Fruit fly (Drosophila melanogaster): ENCODE measurements around the gene PolD1.
A peak's percentile ranks its signal among the peaks of the same experiment; 100 is the strongest.

PolD1 gene

DNA sequence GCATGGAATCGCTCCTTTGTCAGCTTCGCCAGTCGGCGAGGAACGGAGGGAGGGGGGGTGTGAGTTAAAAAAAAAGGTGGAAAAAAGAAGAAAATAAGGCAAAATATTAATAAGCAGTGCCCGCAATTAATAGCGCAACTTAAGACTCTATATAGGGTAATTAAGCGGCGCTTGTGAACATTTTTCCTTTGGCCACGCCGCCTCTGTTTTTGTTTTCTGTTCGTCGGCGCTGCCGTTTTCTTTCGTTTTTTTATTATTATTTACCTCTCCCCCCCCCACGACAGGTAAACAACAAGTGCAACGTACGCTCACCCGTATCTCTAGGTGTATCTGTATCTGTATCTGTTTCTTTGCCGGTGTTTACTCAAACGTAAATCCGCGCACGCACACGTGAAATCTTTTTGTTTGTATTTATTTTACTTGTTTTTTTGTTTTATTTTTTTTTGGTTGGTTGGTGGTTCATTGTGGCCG is 39.6 kb upstream of the PolD1 start:
- TF ChIP-seq CG4404 (GFP tag; IDR thresholded peaks at IDR 0.05): no peak
- no peak for TF ChIP-seq CG7556 (GFP tag; optimal IDR thresholded peaks at IDR 0.05)
- TF ChIP-seq exex (tag; optimal IDR thresholded peaks at IDR 0.05): no peak
- TF ChIP-seq vvl (GFP tag; IDR thresholded peaks at IDR 0.05): no peak
- TF ChIP-seq Meics (GFP tag; optimal IDR thresholded peaks at IDR 0.05): peak; percentile 47
- peak; percentile 42; the same call in 2 of the 3 replicates for TF ChIP-seq row (GFP tag; IDR thresholded peaks at IDR 0.05)
- peak; percentile 81 for TF ChIP-seq Vsx1 (GFP tag; optimal IDR thresholded peaks at IDR 0.05)
- no peak for TF ChIP-seq CG1832 (GFP tag; optimal IDR thresholded peaks at IDR 0.05)
- no peak for TF ChIP-seq Hr39 (optimal IDR thresholded peaks at IDR 0.05)
- TF ChIP-seq pita (GFP tag; optimal IDR thresholded peaks at IDR 0.05): no peak
- TF ChIP-seq gem (tag; optimal IDR thresholded peaks at IDR 0.05): peak; percentile 23
- TF ChIP-seq Eip74EF (GFP tag; optimal IDR thresholded peaks at IDR 0.05): peak in 1 of 2 experiments; percentile 14
- no peak for TF ChIP-seq CG9215 (GFP tag; IDR thresholded peaks at IDR 0.05)
- no peak for TF ChIP-seq wor (GFP tag; IDR thresholded peaks at IDR 0.05)
- TF ChIP-seq CG9609 (GFP tag; optimal IDR thresholded peaks at IDR 0.05): no peak
- no peak for TF ChIP-seq CG3726 (GFP tag; IDR thresholded peaks at IDR 0.05)
- TF ChIP-seq sim (GFP tag; IDR thresholded peaks at IDR 0.05): 0 out of 2 replicates have a peak, but pooled peaks have one; percentile 23
- TF ChIP-seq chm (GFP tag; IDR thresholded peaks at IDR 0.05): no peak
- peak; percentile 27 for TF ChIP-seq CG11723 (GFP tag; optimal IDR thresholded peaks at IDR 0.05)
- TF ChIP-seq CG15011 (GFP tag; optimal IDR thresholded peaks at IDR 0.05): peak; percentile 61
- no peak for TF ChIP-seq vnd (GFP tag; IDR thresholded peaks at IDR 0.05; ENCODE audit: partially characterized antibody)
- no peak for TF ChIP-seq Mrtf (GFP tag; IDR thresholded peaks at IDR 0.05)
- TF ChIP-seq CG7372 (GFP tag; IDR thresholded peaks at IDR 0.05): no peak
- peak; percentile 30 for TF ChIP-seq CG18619 (GFP tag; optimal IDR thresholded peaks at IDR 0.05)
- TF ChIP-seq pan (optimal IDR thresholded peaks at IDR 0.05): peak in 1 of 2 experiments; percentile 20
- TF ChIP-seq pan (GFP tag; optimal IDR thresholded peaks at IDR 0.05 in 1 of 2, IDR thresholded peaks at IDR 0.05 in 1 of 2): peak in 1 of 2 experiments; percentile 73
- TF ChIP-seq crp (GFP tag; optimal IDR thresholded peaks at IDR 0.05): no peak
- TF ChIP-seq Elba2 (GFP tag; optimal IDR thresholded peaks at IDR 0.05): no peak
- peak; percentile 39; the same call in 1 of the 2 replicates for TF ChIP-seq CG32772 (GFP tag; IDR thresholded peaks at IDR 0.05)
- TF ChIP-seq CG17385 (GFP tag; optimal IDR thresholded peaks at IDR 0.05): peak; percentile 16
- TF ChIP-seq fd102C (GFP tag; optimal IDR thresholded peaks at IDR 0.05): peak; percentile 59
- no peak for TF ChIP-seq PHDP (tag; optimal IDR thresholded peaks at IDR 0.05)
- TF ChIP-seq ems (GFP tag; optimal IDR thresholded peaks at IDR 0.05): peak; percentile 13
- TF ChIP-seq B-H2 (GFP tag; optimal IDR thresholded peaks at IDR 0.05): no peak
- no peak for TF ChIP-seq grau (tag; optimal IDR thresholded peaks at IDR 0.05)
- TF ChIP-seq amos (GFP tag; IDR thresholded peaks at IDR 0.05; ENCODE audit: partially characterized antibody): no peak
- no peak for TF ChIP-seq vfl (GFP tag; optimal IDR thresholded peaks at IDR 0.05)
- peak; percentile 69 for TF ChIP-seq ATbp (GFP tag; optimal IDR thresholded peaks at IDR 0.05)
- 0 out of 2 replicates have a peak, but pooled peaks have one; percentile 18 for TF ChIP-seq Ada2b (GFP tag; IDR thresholded peaks at IDR 0.05)
- no peak for TF ChIP-seq fru (optimal IDR thresholded peaks at IDR 0.05)
- TF ChIP-seq insv (GFP tag; optimal IDR thresholded peaks at IDR 0.05): no peak
- no peak for TF ChIP-seq Poxn (GFP tag; IDR thresholded peaks at IDR 0.05)
- TF ChIP-seq Mad (GFP tag; optimal IDR thresholded peaks at IDR 0.05): no peak
- TF ChIP-seq usp (GFP tag; optimal IDR thresholded peaks at IDR 0.05): no peak
- TF ChIP-seq CG7786 (GFP tag; optimal IDR thresholded peaks at IDR 0.05): no peak
- peak; percentile 50 for TF ChIP-seq CG10431 (GFP tag; optimal IDR thresholded peaks at IDR 0.05)
- peak; percentile 64 for TF ChIP-seq Sox100B (GFP tag; optimal IDR thresholded peaks at IDR 0.05)
- TF ChIP-seq CG16779 (GFP tag; IDR thresholded peaks at IDR 0.05): no peak
- no peak for TF ChIP-seq h (optimal IDR thresholded peaks at IDR 0.05)
- peak; percentile 48 for TF ChIP-seq CG17359 (tag; optimal IDR thresholded peaks at IDR 0.05)
- peak; percentile 33 for TF ChIP-seq CG1233 (GFP tag; optimal IDR thresholded peaks at IDR 0.05)
- peak; percentile 48 for TF ChIP-seq Ptx1 (GFP tag; IDR thresholded peaks at IDR 0.05)
